Worm (Caenorhabditis elegans): ENCODE measurements around the gene egrh-1.

ce11 chrX:14831531-14831930, 14.2 kb upstream of the egrh-1 start, which contains the start of gene dpf-2:
- TF ChIP-seq med-1 (GFP tag; optimal IDR thresholded peaks at IDR 0.05; ENCODE audit: insufficient read depth) (no peak), flt-1 (GFP tag; IDR thresholded peaks at IDR 0.05) (no peak)

All from whole organism, midembryonic.